Worm (Caenorhabditis elegans): ENCODE data around the gene dnj-23.

DNA sequence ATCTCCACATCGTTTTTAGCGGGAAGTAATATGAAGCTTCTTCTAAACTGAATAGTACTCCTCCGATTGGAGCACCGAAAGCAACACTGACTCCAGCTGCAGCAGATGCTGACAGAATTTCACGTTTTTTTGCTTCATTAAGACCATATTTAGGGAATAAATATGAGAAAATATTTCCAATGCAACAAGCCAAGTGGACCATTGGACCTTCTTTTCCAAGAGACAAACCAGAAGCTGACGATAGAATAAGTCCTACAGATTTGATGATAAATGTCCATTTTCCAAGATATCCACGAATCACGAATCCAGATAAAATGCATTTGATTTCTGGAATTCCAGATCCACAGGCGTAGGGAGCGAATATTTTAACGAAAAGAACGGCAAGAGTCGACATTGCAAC lies 11.1 kb downstream of the dnj-23 start:
- TF ChIP-seq him-1 (tag; optimal IDR thresholded peaks at IDR 0.05) (no peak), W03F9.2 (tag; optimal IDR thresholded peaks at IDR 0.05) (no peak), dao-5 (tag; optimal IDR thresholded peaks at IDR 0.05) (no peak)
